Worm (Caenorhabditis elegans) whole organism, L1 larva: ENCODE data around the gene F59E12.6.

Experiments
- C16A3.4 ChIP-seq: fragments of 150-350 bp; optimal IDR thresholded peaks from 2 replicates; lab custom pipeline; 2014; ENCODE audit warnings: missing biosample characterization, missing genetic modification characterization
- F16B12.6 ChIP-seq: fragments of 150-350 bp; optimal IDR thresholded peaks from 2 replicates; lab custom pipeline; 2014; ENCODE audit warnings: missing biosample characterization, missing genetic modification characterization
- Y116A8C.19 ChIP-seq: sonication (generic microtip); optimal IDR thresholded peaks from 2 replicates; lab custom pipeline; 2016; ENCODE audit warnings: missing compliant biosample characterization, missing genetic modification characterization, borderline replicate concordance
- aha-1 ChIP-seq: fragments of 150-350 bp; optimal IDR thresholded peaks from 2 replicates; lab custom pipeline; 2014; ENCODE audit warnings: missing biosample characterization, missing genetic modification characterization
- aly-2 ChIP-seq: fragments of 150-350 bp; optimal IDR thresholded peaks from 2 replicates; lab custom pipeline; 2014; ENCODE audit warnings: missing biosample characterization, missing genetic modification characterization
- ama-1 ChIP-seq: fragments of 150-350 bp; optimal IDR thresholded peaks from 2 replicates; lab custom pipeline; 2014
- blmp-1 ChIP-seq: fragments of 150-350 bp; optimal IDR thresholded peaks from 2 replicates; lab custom pipeline; 2014; ENCODE audit warnings: missing biosample characterization, missing genetic modification characterization
- ceh-8 ChIP-seq: fragments of 200-800 bp; sonication (Bioruptor generic); optimal IDR thresholded peaks from 2 replicates; lab custom pipeline; 2018; ENCODE audit warnings: mild to moderate bottlenecking, missing genetic modification characterization, moderate library complexity, missing compliant biosample characterization
- ceh-88 ChIP-seq: fragments of 200-800 bp; sonication (Bioruptor generic); IDR thresholded peaks from 2 replicates; pipeline ENCODE4 v1.3.6; 2022; ENCODE audit warnings: missing genetic modification characterization, missing compliant biosample characterization
- dpl-1 ChIP-seq, 3 experiments: fragments of 150-350 bp in 2 of 3; sonication (generic microtip) in 1 of 3; optimal IDR thresholded peaks; 2 replicates each; lab custom pipeline; 2014 to 2017; ENCODE audit warnings: missing biosample characterization in 3 of 3, missing genetic modification characterization in 3 of 3, missing genetic modification reagents in 3 of 3
- dsc-1 ChIP-seq: sonication (generic microtip); optimal IDR thresholded peaks from 2 replicates; lab custom pipeline; 2016; ENCODE audit warnings: mild to moderate bottlenecking, missing genetic modification characterization, missing compliant biosample characterization
- efl-1 ChIP-seq, 4 experiments: fragments of 150-350 bp; optimal IDR thresholded peaks in 3 of 4; peaks in 1 of 4; 1 replicate in 1 of 4; 2 replicates in 3 of 4; lab custom pipeline; 2014; ENCODE audit warnings: missing biosample characterization in 2 of 4, missing genetic modification characterization in 2 of 4, missing genetic modification reagents in 2 of 4
- egl-27 ChIP-seq, 2 experiments: fragments of 150-350 bp in 1 of 2; sonication (generic microtip); optimal IDR thresholded peaks; 3 replicates each; lab custom pipeline; 2017 to 2018; ENCODE audit warnings: missing biosample characterization in 2 of 2, missing genetic modification characterization in 2 of 2, missing genetic modification reagents in 2 of 2
- grh-1 ChIP-seq: fragments of 200-800 bp; sonication (Bioruptor generic); IDR thresholded peaks from 2 replicates; pipeline ENCODE4 v1.3.6; 2022; ENCODE audit warnings: missing genetic modification reagents, missing genetic modification characterization, missing compliant biosample characterization
- hlh-17 ChIP-seq: fragments of 200-800 bp; sonication (Bioruptor generic); optimal IDR thresholded peaks from 2 replicates; lab custom pipeline; 2018; ENCODE audit warnings: missing genetic modification characterization, mild to moderate bottlenecking, missing compliant biosample characterization, moderate library complexity, borderline replicate concordance
- hlh-4 ChIP-seq: sonication (generic microtip); optimal IDR thresholded peaks from 2 replicates; lab custom pipeline; 2016; ENCODE audit warnings: mild to moderate bottlenecking, missing genetic modification characterization, missing compliant biosample characterization
- hpl-2 ChIP-seq: fragments of 150-350 bp; optimal IDR thresholded peaks from 2 replicates; lab custom pipeline; 2014; ENCODE audit warnings: missing biosample characterization, missing genetic modification reagents, missing genetic modification characterization
- isw-1 ChIP-seq: fragments of 200-800 bp; sonication (Bioruptor generic); IDR thresholded peaks from 2 replicates; pipeline ENCODE4 v1.3.6; 2022; ENCODE audit warnings: missing genetic modification characterization, missing compliant biosample characterization
- lin-35 ChIP-seq, 2 experiments: fragments of 150-350 bp; optimal IDR thresholded peaks; 2 replicates each; lab custom pipeline; 2014; ENCODE audit warnings: missing biosample characterization in 2 of 2, missing genetic modification characterization in 2 of 2, missing genetic modification reagents in 2 of 2
- lir-3 ChIP-seq: sonication (generic microtip); optimal IDR thresholded peaks from 2 replicates; lab custom pipeline; 2016; ENCODE audit warnings: mild to moderate bottlenecking, missing genetic modification characterization, moderate library complexity, missing compliant biosample characterization; ENCODE audit not compliant: poor library complexity
- lsy-2 ChIP-seq, 2 experiments: fragments of 150-350 bp; optimal IDR thresholded peaks; 2 replicates each; lab custom pipeline; 2014; ENCODE audit warnings: missing biosample characterization in 2 of 2, missing genetic modification characterization in 2 of 2
- mab-9 ChIP-seq: fragments of 200-800 bp; sonication (Bioruptor generic); IDR thresholded peaks from 2 replicates; pipeline ENCODE4 v1.3.6; 2022; ENCODE audit warnings: missing genetic modification reagents, missing genetic modification characterization, missing compliant biosample characterization
- mep-1 ChIP-seq: fragments of 150-350 bp; optimal IDR thresholded peaks from 2 replicates; lab custom pipeline; 2014; ENCODE audit warnings: missing biosample characterization, missing genetic modification characterization
- nhr-11 ChIP-seq: fragments of 150-350 bp; optimal IDR thresholded peaks from 2 replicates; lab custom pipeline; 2014; ENCODE audit warnings: missing biosample characterization, missing genetic modification characterization
- nhr-19 ChIP-seq: fragments of 200-800 bp; sonication (Bioruptor generic); conservative IDR thresholded peaks from 2 replicates; pipeline ENCODE4 v1.3.6; 2022; ENCODE audit warnings: missing genetic modification characterization, missing compliant biosample characterization
- nhr-237 ChIP-seq: fragments of 150-350 bp; optimal IDR thresholded peaks from 2 replicates; lab custom pipeline; 2014; ENCODE audit warnings: missing biosample characterization, missing genetic modification characterization
- nhr-71 ChIP-seq: sonication (generic microtip); optimal IDR thresholded peaks from 2 replicates; lab custom pipeline; 2016; ENCODE audit warnings: mild to moderate bottlenecking, missing genetic modification characterization, moderate library complexity, missing compliant biosample characterization
- nhr-84 ChIP-seq: sonication (generic microtip); optimal IDR thresholded peaks from 2 replicates; lab custom pipeline; 2017; ENCODE audit warnings: missing biosample characterization, missing genetic modification characterization
- nhr-85 ChIP-seq: sonication (generic microtip); peaks from one replicate; lab custom pipeline; 2016; ENCODE audit warnings: missing genetic modification characterization, inconsistent platforms, missing compliant biosample characterization
- nhr-90 ChIP-seq: sonication (generic microtip); optimal IDR thresholded peaks from 2 replicates; lab custom pipeline; 2016; ENCODE audit warnings: mild to moderate bottlenecking, missing genetic modification characterization, missing compliant biosample characterization; ENCODE audit not compliant: poor library complexity
- pax-3 ChIP-seq: fragments of 200-800 bp; sonication (Bioruptor generic); optimal IDR thresholded peaks from 2 replicates; lab custom pipeline; 2018; ENCODE audit warnings: mild to moderate bottlenecking, missing genetic modification characterization, moderate library complexity, missing compliant biosample characterization
- skn-1 ChIP-seq: fragments of 150-350 bp; optimal IDR thresholded peaks from 2 replicates; lab custom pipeline; 2014; ENCODE audit warnings: missing biosample characterization, missing genetic modification characterization
- snpc-4 ChIP-seq: fragments of 150-350 bp; optimal IDR thresholded peaks from 2 replicates; lab custom pipeline; 2014; ENCODE audit warnings: missing biosample characterization, missing genetic modification characterization
- snu-23 ChIP-seq: sonication (generic microtip); optimal IDR thresholded peaks from 2 replicates; lab custom pipeline; 2016; ENCODE audit warnings: missing genetic modification characterization, missing compliant biosample characterization
- sptf-1 ChIP-seq: fragments of 150-350 bp; optimal IDR thresholded peaks from 2 replicates; lab custom pipeline; 2014; ENCODE audit warnings: missing biosample characterization, missing genetic modification characterization
- sup-37 ChIP-seq: fragments of 200-800 bp; sonication (Bioruptor generic); optimal IDR thresholded peaks from 2 replicates; lab custom pipeline; 2018; ENCODE audit warnings: mild to moderate bottlenecking, missing genetic modification characterization, missing compliant biosample characterization
- swsn-7 ChIP-seq: sonication (generic microtip); optimal IDR thresholded peaks from 2 replicates; lab custom pipeline; 2016; ENCODE audit warnings: missing genetic modification characterization, missing compliant biosample characterization
- tlp-1 ChIP-seq: fragments of 150-350 bp; optimal IDR thresholded peaks from 2 replicates; lab custom pipeline; 2014; ENCODE audit warnings: missing biosample characterization, missing genetic modification characterization
- unc-62 ChIP-seq: fragments of 150-350 bp; optimal IDR thresholded peaks from 2 replicates; lab custom pipeline; 2014; ENCODE audit warnings: missing biosample characterization, missing genetic modification reagents, missing genetic modification characterization
- unc-86 ChIP-seq: sonication (generic microtip); optimal IDR thresholded peaks from 2 replicates; lab custom pipeline; 2016; ENCODE audit warnings: missing genetic modification characterization, missing compliant biosample characterization
- unc-98 ChIP-seq: fragments of 200-800 bp; sonication (Bioruptor generic); IDR thresholded peaks from 2 replicates; pipeline ENCODE4 v1.3.6; 2022; ENCODE audit warnings: missing genetic modification characterization, missing compliant biosample characterization
- vab-15 ChIP-seq: sonication (generic microtip); optimal IDR thresholded peaks from 2 replicates; lab custom pipeline; 2017; ENCODE audit warnings: missing genotype, mild to moderate bottlenecking, missing genetic modification characterization, missing compliant biosample characterization
- zag-1 ChIP-seq: fragments of 150-350 bp; optimal IDR thresholded peaks from 2 replicates; lab custom pipeline; 2014; ENCODE audit warnings: missing biosample characterization, missing genetic modification characterization
- ztf-11 ChIP-seq, 2 experiments: sonication (generic microtip); optimal IDR thresholded peaks; 2 replicates each; lab custom pipeline; 2016 to 2017; ENCODE audit warnings: missing genetic modification characterization in 2 of 2, missing biosample characterization in 1 of 2, missing compliant biosample characterization in 1 of 2

The F59E12.6 gene

ce11 chrII:5640362-5641079 is 9.8 kb upstream of the F59E12.6 start:
- TF ChIP-seq unc-86 (no peak), nhr-237 (tag; lab: Kevin White, UChicago) (no peak), lsy-2 (tag; optimal IDR thresholded peaks at IDR 0.05; lab: Kevin White, UChicago) (no peak), lir-3 (tag; lab: Kevin White, UChicago) (no peak), dpl-1 (GFP tag; optimal IDR thresholded peaks at IDR 0.05; lab: Kevin White, UChicago) (no peak), nhr-90 (tag; lab: Kevin White, UChicago) (no peak), nhr-85 (tag; lab: Kevin White, UChicago) (no peak), sup-37 (GFP tag; lab: Kevin White, UChicago) (no peak), pax-3 (tag; lab: Kevin White, UChicago) (no peak), hlh-4 (tag; lab: Kevin White, UChicago) (no peak), aha-1 (no peak), zag-1 (tag; lab: Kevin White, UChicago) (no peak), nhr-19 (GFP tag; lab: Robert Waterston, UW) (no peak), unc-62 (GFP tag; lab: Kevin White, UChicago) (no peak)
- TF ChIP-seq, all 84 proteins: peak for 0

ce11 chrII:5638059-5638458 is 7.3 kb upstream of the F59E12.6 start, which contains the start of gene F59E12.3:
F59E12.3 (plus strand) TSS chrII:5638359.
- no peak for TF ChIP-seq snu-23 (GFP tag; lab: Kevin White, UChicago)
- TF ChIP-seq hlh-17 (GFP tag; lab: Kevin White, UChicago): no peak
- peak; percentile 42 for TF ChIP-seq nhr-85 (tag; lab: Kevin White, UChicago)
- TF ChIP-seq swsn-7: no peak

- no peak for TF ChIP-seq egl-27 (tag; optimal IDR thresholded peaks at IDR 0.05; lab: Kevin White, UChicago)
- TF ChIP-seq vab-15 (tag; lab: Kevin White, UChicago): no peak
- no peak for TF ChIP-seq snpc-4
- no peak for TF ChIP-seq nhr-19 (GFP tag; lab: Robert Waterston, UW)
- TF ChIP-seq dsc-1 (tag; lab: Kevin White, UChicago): no peak
- TF ChIP-seq mab-9 (GFP tag; lab: Robert Waterston, UW): no peak
- no peak for TF ChIP-seq nhr-11 (tag; lab: Kevin White, UChicago)
- TF ChIP-seq blmp-1 (tag; lab: Kevin White, UChicago): no peak
- no peak for TF ChIP-seq mep-1 (tag; lab: Kevin White, UChicago)
- TF ChIP-seq nhr-71 (tag; lab: Kevin White, UChicago): no peak
- no peak for TF ChIP-seq ceh-88 (GFP tag; lab: Robert Waterston, UW)
- TF ChIP-seq dpl-1 (GFP tag; optimal IDR thresholded peaks at IDR 0.05; lab: Kevin White, UChicago): no peak
- TF ChIP-seq nhr-84: no peak
Observed at ce11 chrII:5636826-5637225, 6.1 kb upstream of the F59E12.6 start, which contains the start of gene F59E12.8. F59E12.8 (minus strand) TSS chrII:5636926.

- TF ChIP-seq aly-2 (tag; lab: Kevin White, UChicago) (no peak), nhr-90 (tag; lab: Kevin White, UChicago) (no peak), dpl-1 (GFP tag; optimal IDR thresholded peaks at IDR 0.05; lab: Kevin White, UChicago) (peak in 1 of 3 experiments; percentile 30), ama-1 (no peak), lin-35 (GFP tag; optimal IDR thresholded peaks at IDR 0.05; lab: Kevin White, UChicago) (peak in 1 of 2 experiments; percentile 5), ztf-11 (tag; optimal IDR thresholded peaks at IDR 0.05; lab: Kevin White, UChicago) (no peak), swsn-7 (no peak), F16B12.6 (tag; lab: Kevin White, UChicago) (no peak), hlh-4 (tag; lab: Kevin White, UChicago) (no peak), unc-86 (no peak), skn-1 (tag; lab: Kevin White, UChicago) (no peak), mep-1 (tag; lab: Kevin White, UChicago) (no peak), Y116A8C.19 (tag; lab: Kevin White, UChicago) (no peak), tlp-1 (tag; lab: Kevin White, UChicago) (no peak), blmp-1 (tag; lab: Kevin White, UChicago) (peak; percentile 12), ceh-8 (no peak), efl-1 (optimal IDR thresholded peaks at IDR 0.05; lab: Kevin White, UChicago) (no peak), efl-1 (GFP tag; optimal IDR thresholded peaks at IDR 0.05 in 1 of 2; lab: Kevin White, UChicago) (peak in 1 of 2 experiments; percentile 54), C16A3.4 (no peak), unc-98 (GFP tag; lab: Robert Waterston, UW) (no peak), isw-1 (no peak), pax-3 (tag; lab: Kevin White, UChicago) (no peak), sptf-1 (tag; lab: Kevin White, UChicago) (no peak), lsy-2 (tag; optimal IDR thresholded peaks at IDR 0.05; lab: Kevin White, UChicago) (peak in 1 of 2 experiments; percentile 52), hpl-2 (GFP tag; lab: Kevin White, UChicago) (no peak), grh-1 (no peak)
Observed at ce11 chrII:5633453-5633852, 2.7 kb upstream of the F59E12.6 start.
